Fruit fly (Drosophila melanogaster) whole organism, embryonic: ENCODE data around the gene dhd.

Experiments used
- Atf3 ChIP-seq: fragments of 200-800 bp; sonication (Bioruptor generic); optimal IDR thresholded peaks from 3 replicates; lab custom pipeline; 2016; ENCODE audit warnings: missing biosample characterization, missing genetic modification characterization
- Awh ChIP-seq: fragments of 200-800 bp; sonication (Bioruptor generic); IDR thresholded peaks from 2 replicates; pipeline ENCODE4, ENCODE4 v1.3.6; 2022; ENCODE audit warnings: missing biosample characterization, missing genetic modification characterization
- C15 ChIP-seq: fragments of 200-800 bp; sonication (Bioruptor generic); IDR thresholded peaks from 3 replicates; pipeline ENCODE4 v1.3.6; 2022; ENCODE audit warnings: missing biosample characterization, missing genetic modification characterization
- CG10267 ChIP-seq: fragments of 200-800 bp; sonication (Bioruptor generic); optimal IDR thresholded peaks from 2 replicates; lab custom pipeline; 2018; ENCODE audit warnings: missing biosample characterization, mild to moderate bottlenecking, missing genetic modification characterization, moderate library complexity
- CG10654 ChIP-seq: fragments of 200-800 bp; sonication (Bioruptor generic); optimal IDR thresholded peaks from 2 replicates; lab custom pipeline; 2016; ENCODE audit warnings: missing biosample characterization, missing genetic modification characterization
- CG11247 ChIP-seq: fragments of 200-800 bp; sonication (Bioruptor generic); IDR thresholded peaks from 2 replicates; pipeline ENCODE4 v1.3.6; 2022; ENCODE audit warnings: missing biosample characterization, missing genetic modification characterization
- CG11398 ChIP-seq: fragments of 200-800 bp; sonication (Bioruptor generic); optimal IDR thresholded peaks from 2 replicates; lab custom pipeline; 2016; ENCODE audit warnings: missing biosample characterization, missing genetic modification characterization
- CG12104 ChIP-seq: fragments of 200-800 bp; sonication (Bioruptor generic); optimal IDR thresholded peaks from 3 replicates; lab custom pipeline; 2016; ENCODE audit warnings: missing biosample characterization, missing genetic modification characterization
- CG15073 ChIP-seq: fragments of 200-800 bp; sonication (Bioruptor generic); optimal IDR thresholded peaks from 2 replicates; lab custom pipeline; 2016; ENCODE audit warnings: missing biosample characterization, missing genetic modification characterization
- CG1529 ChIP-seq: fragments of 200-800 bp; sonication (Bioruptor generic); optimal IDR thresholded peaks from 3 replicates; lab custom pipeline; 2018; ENCODE audit warnings: missing biosample characterization, missing genetic modification characterization
- CG15696 ChIP-seq: fragments of 200-800 bp; sonication (Bioruptor generic); optimal IDR thresholded peaks from 2 replicates; lab custom pipeline; 2019; ENCODE audit warnings: missing biosample characterization, mild to moderate bottlenecking, missing genetic modification characterization, moderate library complexity
- CG2120 ChIP-seq: fragments of 200-800 bp; sonication (Bioruptor generic); optimal IDR thresholded peaks from 3 replicates; lab custom pipeline; 2016; ENCODE audit warnings: missing biosample characterization, missing genetic modification characterization
- CG2678 ChIP-seq: fragments of 200-800 bp; sonication (Bioruptor generic); optimal IDR thresholded peaks from 3 replicates; lab custom pipeline; 2019; ENCODE audit warnings: missing biosample characterization, mild to moderate bottlenecking, missing genetic modification characterization, moderate library complexity
- CG30403 ChIP-seq: fragments of 200-800 bp; sonication (Bioruptor generic); optimal IDR thresholded peaks from 3 replicates; lab custom pipeline; 2016; ENCODE audit warnings: missing biosample characterization, missing genetic modification characterization
- CG3281 ChIP-seq: fragments of 200-800 bp; sonication (Bioruptor generic); optimal IDR thresholded peaks from 3 replicates; lab custom pipeline; 2017; ENCODE audit warnings: missing biosample characterization, mild to moderate bottlenecking, missing genetic modification characterization
- CG4730 ChIP-seq: fragments of 200-800 bp; sonication (Bioruptor generic); IDR thresholded peaks from 2 replicates; pipeline ENCODE4 v1.3.6; 2022; ENCODE audit warnings: missing biosample characterization, missing genetic modification characterization
- CG6175 ChIP-seq: fragments of 200-800 bp; sonication (Bioruptor generic); IDR thresholded peaks from 3 replicates; pipeline ENCODE4 v1.3.6; 2022; ENCODE audit warnings: missing biosample characterization, missing genetic modification characterization
- CG7271 ChIP-seq: fragments of 200-800 bp; sonication (Bioruptor generic); optimal IDR thresholded peaks from 2 replicates; lab custom pipeline; 2018; ENCODE audit warnings: missing biosample characterization, mild to moderate bottlenecking, missing genetic modification characterization, moderate library complexity
- CG9437 ChIP-seq: fragments of 200-800 bp; sonication (Bioruptor generic); optimal IDR thresholded peaks from 2 replicates; lab custom pipeline; 2018; ENCODE audit warnings: missing biosample characterization, mild to moderate bottlenecking, missing genetic modification characterization
- CG9876 ChIP-seq: fragments of 200-800 bp; sonication (Bioruptor generic); optimal IDR thresholded peaks from 2 replicates; lab custom pipeline; 2016; ENCODE audit warnings: missing biosample characterization, missing genetic modification characterization
- Dfd ChIP-seq, 2 experiments: fragments of >200 bp; optimal IDR thresholded peaks; 2 replicates each; lab custom pipeline; 2017; ENCODE audit warnings: missing biosample characterization in 2 of 2, missing genetic modification characterization in 2 of 2
- Doc3 ChIP-seq: fragments of 200-800 bp; sonication (Bioruptor generic); IDR thresholded peaks from 3 replicates; pipeline ENCODE4 v1.3.6; 2022; ENCODE audit warnings: missing biosample characterization, missing genetic modification characterization; ENCODE audit not compliant: partially characterized antibody
- Dref ChIP-seq: fragments of 200-800 bp; sonication (Bioruptor generic); IDR thresholded peaks from 2 replicates; pipeline ENCODE4 v1.3.6; 2022; ENCODE audit warnings: missing biosample characterization, missing genetic modification characterization
- Elba2 ChIP-seq: fragments of 200-800 bp; sonication (Bioruptor generic); optimal IDR thresholded peaks from 3 replicates; lab custom pipeline; 2016; ENCODE audit warnings: missing biosample characterization, missing genetic modification characterization
- HLHmδ ChIP-seq: fragments of 200-800 bp; sonication (Bioruptor generic); optimal IDR thresholded peaks from 2 replicates; lab custom pipeline; 2018; ENCODE audit warnings: missing biosample characterization, mild to moderate bottlenecking, missing genetic modification characterization, moderate library complexity
- Stat92E ChIP-seq, 3 experiments: fragments of >200 bp in 2 of 3; fragments of 200-800 bp in 1 of 3; sonication (Bioruptor generic) in 1 of 3; optimal IDR thresholded peaks; 2 replicates each; lab custom pipeline; 2017 to 2019; ENCODE audit warnings: missing biosample characterization in 3 of 3, missing genetic modification characterization in 3 of 3, mild to moderate bottlenecking in 1 of 3, moderate library complexity in 1 of 3
- Usf ChIP-seq: fragments of 200-800 bp; sonication (Bioruptor generic); optimal IDR thresholded peaks from 2 replicates; lab custom pipeline; 2017; ENCODE audit warnings: missing genotype, missing biosample characterization, missing genetic modification characterization
- amos ChIP-seq: fragments of 200-800 bp; sonication (Bioruptor generic); IDR thresholded peaks from 2 replicates; pipeline ENCODE4 v1.3.6; 2022; ENCODE audit warnings: missing biosample characterization, missing genetic modification characterization; ENCODE audit not compliant: partially characterized antibody
- ap ChIP-seq: fragments of 200-800 bp; sonication (Bioruptor generic); IDR thresholded peaks from 2 replicates; pipeline ENCODE4 v1.3.6; 2022; ENCODE audit warnings: missing biosample characterization, missing genetic modification characterization
- bigmax ChIP-seq: fragments of 200-800 bp; sonication (Bioruptor generic); optimal IDR thresholded peaks from 2 replicates; lab custom pipeline; 2018; ENCODE audit warnings: missing biosample characterization, mild to moderate bottlenecking, missing genetic modification characterization
- btn ChIP-seq: fragments of 200-800 bp; sonication (Bioruptor generic); optimal IDR thresholded peaks from 2 replicates; lab custom pipeline; 2016; ENCODE audit warnings: missing biosample characterization, missing genetic modification characterization
- cad ChIP-seq: fragments of >200 bp; optimal IDR thresholded peaks from 2 replicates; lab custom pipeline; 2017; ENCODE audit warnings: missing biosample characterization, missing genetic modification characterization
- chn ChIP-seq: fragments of 200-800 bp; sonication (Bioruptor generic); optimal IDR thresholded peaks from 2 replicates; lab custom pipeline; 2016; ENCODE audit warnings: missing biosample characterization, missing genetic modification characterization
- dm ChIP-seq: fragments of 200-800 bp; sonication (Bioruptor generic); optimal IDR thresholded peaks from 3 replicates; lab custom pipeline; 2016; ENCODE audit warnings: missing biosample characterization, missing genetic modification characterization
- emc ChIP-seq: fragments of 200-800 bp; sonication (Bioruptor generic); optimal IDR thresholded peaks from 2 replicates; lab custom pipeline; 2016; ENCODE audit warnings: missing biosample characterization, missing genetic modification characterization
- en ChIP-seq: fragments of 200-800 bp; sonication (Bioruptor generic); optimal IDR thresholded peaks from 2 replicates; lab custom pipeline; 2016; ENCODE audit warnings: missing biosample characterization, missing genetic modification characterization
- grn ChIP-seq: fragments of 200-800 bp; sonication (Bioruptor generic); optimal IDR thresholded peaks from 3 replicates; lab custom pipeline; 2017; ENCODE audit warnings: missing biosample characterization, missing genetic modification characterization
- gro ChIP-seq: fragments of 200-800 bp; sonication (Bioruptor generic); optimal IDR thresholded peaks from 2 replicates; lab custom pipeline; 2016; ENCODE audit warnings: missing biosample characterization, missing genetic modification characterization
- gt ChIP-seq: fragments of 200-800 bp; sonication (Bioruptor generic); IDR thresholded peaks from 2 replicates; pipeline ENCODE4 v1.3.6; 2022; ENCODE audit warnings: missing biosample characterization, missing genetic modification characterization
- hb ChIP-seq: fragments of 200-800 bp; sonication (Bioruptor generic); IDR thresholded peaks from 3 replicates; pipeline ENCODE4 v1.3.6; 2022; ENCODE audit warnings: missing biosample characterization, missing genetic modification characterization; ENCODE audit not compliant: partially characterized antibody
- her ChIP-seq: fragments of 200-800 bp; sonication (Bioruptor generic); optimal IDR thresholded peaks from 2 replicates; lab custom pipeline; 2016; ENCODE audit warnings: missing biosample characterization, missing genetic modification characterization
- inv ChIP-seq: fragments of 200-800 bp; sonication (Bioruptor generic); IDR thresholded peaks from 2 replicates; pipeline ENCODE4 v1.3.6; 2022; ENCODE audit warnings: missing biosample characterization, missing genetic modification characterization; ENCODE audit not compliant: partially characterized antibody
- jigr1 ChIP-seq: fragments of 200-800 bp; sonication (Bioruptor generic); IDR thresholded peaks from 3 replicates; pipeline ENCODE4 v1.3.6; 2022; ENCODE audit warnings: missing biosample characterization, missing genetic modification characterization
- maf-S ChIP-seq: fragments of 200-800 bp; sonication (Bioruptor generic); optimal IDR thresholded peaks from 2 replicates; lab custom pipeline; 2016; ENCODE audit warnings: missing biosample characterization, missing genetic modification characterization
- mirr ChIP-seq: fragments of 200-800 bp; sonication (Bioruptor generic); optimal IDR thresholded peaks from 3 replicates; lab custom pipeline; 2018; ENCODE audit warnings: missing biosample characterization, mild to moderate bottlenecking, missing genetic modification characterization
- nau ChIP-seq: fragments of 200-800 bp; sonication (Bioruptor generic); optimal IDR thresholded peaks from 3 replicates; lab custom pipeline; 2017; ENCODE audit warnings: missing biosample characterization, mild to moderate bottlenecking, missing genetic modification characterization, missing genetic modification reagents
- nerfin-1 ChIP-seq: fragments of 200-800 bp; sonication (Bioruptor generic); optimal IDR thresholded peaks from 3 replicates; lab custom pipeline; 2019; ENCODE audit warnings: missing biosample characterization, mild to moderate bottlenecking, missing genetic modification characterization, moderate library complexity
- otp ChIP-seq: fragments of 200-800 bp; sonication (Bioruptor generic); IDR thresholded peaks from 3 replicates; pipeline ENCODE4, ENCODE4 v1.3.6; 2022; ENCODE audit warnings: missing biosample characterization, missing genetic modification characterization
- pzg ChIP-seq: fragments of 200-800 bp; sonication (Bioruptor generic); optimal IDR thresholded peaks from 3 replicates; lab custom pipeline; 2018; ENCODE audit warnings: missing biosample characterization, mild to moderate bottlenecking, missing genetic modification characterization, moderate library complexity
- ranshi ChIP-seq: fragments of 200-800 bp; sonication (Bioruptor generic); IDR thresholded peaks from 2 replicates; pipeline ENCODE4 v1.3.6; 2022; ENCODE audit warnings: missing biosample characterization, missing genetic modification characterization
- shn ChIP-seq: fragments of 200-800 bp; sonication (Bioruptor generic); optimal IDR thresholded peaks from 3 replicates; lab custom pipeline; 2016; ENCODE audit warnings: missing biosample characterization, missing genetic modification characterization

The dhd gene

dm6 chrX:5332259-5332862 is 20.4 kb downstream of the dhd start, which contains the start of gene CanB (continued):
- TF ChIP-seq jigr1 (GFP tag; lab: Robert Waterston, UW) (no peak), grn (GFP tag; lab: Kevin White, UChicago) (no peak), CG10267 (tag; lab: Kevin White, UChicago) (peak; percentile 20), CG7271 (tag; lab: Kevin White, UChicago) (no peak), Dref (no peak), Usf (GFP tag; lab: Kevin White, UChicago) (no peak), bigmax (GFP tag; lab: Kevin White, UChicago) (no peak), Atf3 (no peak), maf-S (GFP tag; lab: Kevin White, UChicago) (no peak), nau (GFP tag; lab: Kevin White, UChicago) (no peak), chn (GFP tag; lab: Kevin White, UChicago) (no peak), btn (GFP tag; lab: Kevin White, UChicago) (no peak), CG1529 (GFP tag; lab: Kevin White, UChicago) (no peak), ap (no peak), CG2678 (tag; lab: Kevin White, UChicago) (peak; percentile 9), C15 (GFP tag; lab: Robert Waterston, UW) (no peak), CG15073 (GFP tag; lab: Kevin White, UChicago) (no peak), nerfin-1 (tag; lab: Kevin White, UChicago) (peak; percentile 39), pzg (peak; percentile 29), Doc3 (GFP tag; lab: Robert Waterston, UW) (peak; percentile 55; the same call in 2 of the 3 replicates), her (GFP tag; lab: Kevin White, UChicago) (no peak), CG3281 (GFP tag; lab: Kevin White, UChicago) (no peak), CG9876 (no peak), ranshi (GFP tag; lab: Robert Waterston, UW) (no peak), Stat92E (GFP tag; optimal IDR thresholded peaks at IDR 0.05; lab: Kevin White, UChicago) (no peak), gro (GFP tag; lab: Kevin White, UChicago) (peak; percentile 31), CG11398 (no peak), gt (GFP tag; lab: Robert Waterston, UW) (no peak), otp (no peak), CG15696 (tag; lab: Kevin White, UChicago) (no peak), CG11247 (GFP tag; lab: Robert Waterston, UW) (no peak), mirr (GFP tag; lab: Kevin White, UChicago) (no peak), HLHmδ (no peak), dm (GFP tag; lab: Kevin White, UChicago) (no peak), CG30403 (GFP tag; lab: Kevin White, UChicago) (peak; percentile 26), CG4730 (no peak), shn (GFP tag; lab: Kevin White, UChicago) (no peak), hb (GFP tag; lab: Robert Waterston, UW) (no peak), CG2120 (GFP tag; lab: Kevin White, UChicago) (peak; percentile 28), CG9437 (GFP tag; lab: Kevin White, UChicago) (no peak), inv (GFP tag; lab: Robert Waterston, UW) (peak; percentile 38; the same call in 1 of the 2 replicates), Awh (GFP tag; lab: Robert Waterston, UW) (no peak), Elba2 (GFP tag; lab: Kevin White, UChicago) (no peak), CG10654 (GFP tag; lab: Kevin White, UChicago) (no peak), cad (no peak), Dfd (GFP tag; optimal IDR thresholded peaks at IDR 0.05; lab: Kevin White, UChicago) (no peak), amos (peak; percentile 73), CG6175 (no peak), emc (GFP tag; lab: Kevin White, UChicago) (no peak), CG12104 (GFP tag; lab: Kevin White, UChicago) (no peak), en (no peak)
